Fruit fly (Drosophila melanogaster) ovary, adult (tissue): ENCODE measurements around the gene CG2818.

Source experiments
- CG17801 ChIP-seq: fragments of 200-800 bp; optimal IDR thresholded peaks from 2 replicates; lab custom pipeline; 2019; ENCODE audit warnings: missing biosample characterization, mild to moderate bottlenecking, missing genetic modification characterization, moderate library complexity; ENCODE audit not compliant: partially characterized antibody

CG2818 gene

dm6 chr2L:3697772-3698171 lies 15.4 kb upstream of the CG2818 start, which contains the start of gene CG3604:
TSS of gene CG3604 (minus strand) at chr2L:3697872.
- no peak for TF ChIP-seq CG17801 (GFP tag; lab: Kevin White, UChicago)

dm6 chr2L:3698992-3699514 lies 14.1 kb upstream of the CG2818 start, which contains the start of the genes CG10031 and CG42464:
TSS of gene CG10031 (minus strand) at chr2L:3699092.
TSS of gene CG42464 (plus strand) at chr2L:3699464.
- TF ChIP-seq CG17801 (GFP tag; lab: Kevin White, UChicago) = no peak

- TF ChIP-seq CG17801 (GFP tag; lab: Kevin White, UChicago) = no peak
These were observed 13.3 kb upstream of the CG2818 start, which contains the start of gene CG42465 for dm6 chr2L:3699895-3700294. TSS of gene CG42465 (plus strand) at chr2L:3700195.

dm6 chr2L:3700374-3700773 lies 12.8 kb upstream of the CG2818 start, which contains the start of gene Sfp24C1:
TSS of gene Sfp24C1 (plus strand) at chr2L:3700674.
- no peak for TF ChIP-seq CG17801 (GFP tag; lab: Kevin White, UChicago)

- TF ChIP-seq CG17801 (GFP tag; lab: Kevin White, UChicago) = no peak
These were observed 12.2 kb upstream of the CG2818 start, which contains the start of gene CG42467 for dm6 chr2L:3700990-3701389. TSS of gene CG42467 (plus strand) at chr2L:3701290.

dm6 chr2L:3701526-3701925 lies 11.6 kb upstream of the CG2818 start, which contains the start of gene CG43145:
TSS of gene CG43145 (plus strand) at chr2L:3701826.
- TF ChIP-seq CG17801 (GFP tag; lab: Kevin White, UChicago) = no peak

dm6 chr2L:3703260-3703659 lies 9.9 kb upstream of the CG2818 start, which contains the start of gene CG2816:
TSS of gene CG2816 (plus strand) at chr2L:3703659.
- TF ChIP-seq CG17801 (GFP tag; lab: Kevin White, UChicago) = no peak

dm6 chr2L:3705438-3705921 lies 7.7 kb upstream of the CG2818 start, which contains the start of gene CG31778:
TSS of gene CG31778 (minus strand) at chr2L:3705488.
- TF ChIP-seq CG17801 (GFP tag; lab: Kevin White, UChicago) = no peak

- TF ChIP-seq CG17801 (GFP tag; lab: Kevin White, UChicago) = no peak
These were observed 6.2 kb upstream of the CG2818 start, which contains the start of gene CG31777 for dm6 chr2L:3706963-3707362. TSS of gene CG31777 (minus strand) at chr2L:3707063.

- peak; percentile 18 for TF ChIP-seq CG17801 (GFP tag; lab: Kevin White, UChicago)
These were observed 1.5 kb upstream of the CG2818 start, which contains the start of gene cutlet for dm6 chr2L:3711665-3712064. TSS of gene cutlet (minus strand) at chr2L:3711748.

dm6 chr2L:3713545-3714156 lies 491 bp downstream of the CG2818 start:
- no peak for TF ChIP-seq CG17801 (GFP tag; lab: Kevin White, UChicago)

dm6 chr2L:3717673-3718235 lies 4.6 kb downstream of the CG2818 start, which contains the start of the genes lectin-24A and Shaw:
TSS of gene lectin-24A (minus strand) at chr2L:3717773.
TSS of gene Shaw (plus strand) at chr2L:3718185.
- no peak for TF ChIP-seq CG17801 (GFP tag; lab: Kevin White, UChicago)

- no peak for TF ChIP-seq CG17801 (GFP tag; lab: Kevin White, UChicago)
These were observed 6.3 kb downstream of the CG2818 start for dm6 chr2L:3719414-3719959.

- no peak for TF ChIP-seq CG17801 (GFP tag; lab: Kevin White, UChicago)
These were observed 16.5 kb downstream of the CG2818 start for dm6 chr2L:3729635-3730034.
